Worm (Caenorhabditis elegans) whole organism, L3 larva: Measurements from ENCODE around the gene txt-3.

Experiments
- R02D3.7 ChIP-seq: fragments of 150-350 bp; optimal IDR thresholded peaks from 2 replicates; lab custom pipeline; 2014; ENCODE audit warnings: missing biosample characterization, missing genetic modification characterization
- ZK546.5 ChIP-seq: sonication (generic microtip); optimal IDR thresholded peaks from 2 replicates; lab custom pipeline; 2017; ENCODE audit warnings: missing biosample characterization, missing genetic modification characterization
- aly-2 ChIP-seq: fragments of 150-350 bp; optimal IDR thresholded peaks from 2 replicates; lab custom pipeline; 2014; ENCODE audit warnings: missing biosample characterization, missing genetic modification characterization
- ama-1 ChIP-seq: fragments of 150-350 bp; optimal IDR thresholded peaks from 2 replicates; lab custom pipeline; 2018
- ceh-16 ChIP-seq: sonication (generic microtip); optimal IDR thresholded peaks from 2 replicates; lab custom pipeline; 2017; ENCODE audit warnings: missing biosample characterization, missing genetic modification characterization
- ceh-82 ChIP-seq: fragments of 150-350 bp; optimal IDR thresholded peaks from 2 replicates; lab custom pipeline; 2014; ENCODE audit warnings: missing biosample characterization, missing genetic modification characterization
- daf-12 ChIP-seq: fragments of 150-350 bp; optimal IDR thresholded peaks from 2 replicates; lab custom pipeline; 2014; ENCODE audit warnings: missing biosample characterization, missing genetic modification reagents, missing genetic modification characterization
- egl-27 ChIP-seq: sonication (generic microtip); optimal IDR thresholded peaks from 4 replicates; lab custom pipeline; 2017; ENCODE audit warnings: missing biosample characterization, missing genetic modification reagents, missing genetic modification characterization
- elt-1 ChIP-seq: fragments of 150-350 bp; optimal IDR thresholded peaks from 2 replicates; lab custom pipeline; 2014; ENCODE audit warnings: missing biosample characterization, missing genetic modification characterization
- elt-3 ChIP-seq, 3 experiments: fragments of 150-350 bp in 1 of 3; sonication (generic microtip) in 2 of 3; optimal IDR thresholded peaks; 2 replicates in 2 of 3; 4 replicates in 1 of 3; lab custom pipeline; 2014 to 2017; ENCODE audit warnings: missing biosample characterization in 3 of 3, missing genetic modification characterization in 3 of 3
- eor-1 ChIP-seq, 2 experiments: fragments of 150-350 bp; optimal IDR thresholded peaks; 2 replicates each; lab custom pipeline; 2014 to 2018; ENCODE audit warnings: missing biosample characterization in 2 of 2, missing genetic modification characterization in 2 of 2
- fkh-10 ChIP-seq: sonication (generic microtip); optimal IDR thresholded peaks from 2 replicates; lab custom pipeline; 2017; ENCODE audit warnings: missing biosample characterization, missing genetic modification reagents, missing genetic modification characterization
- fos-1 ChIP-seq: fragments of 150-350 bp; optimal IDR thresholded peaks from 2 replicates; lab custom pipeline; 2014; ENCODE audit warnings: missing biosample characterization, missing genetic modification characterization
- lin-15B ChIP-seq: fragments of 150-350 bp; optimal IDR thresholded peaks from 2 replicates; lab custom pipeline; 2014; ENCODE audit warnings: missing biosample characterization, missing genetic modification characterization
- lsy-12 ChIP-seq: sonication (generic microtip); optimal IDR thresholded peaks from 2 replicates; lab custom pipeline; 2016; ENCODE audit warnings: mild to moderate bottlenecking, missing genetic modification characterization, missing compliant biosample characterization
- mdl-1 ChIP-seq: fragments of 150-350 bp; optimal IDR thresholded peaks from 2 replicates; lab custom pipeline; 2014; ENCODE audit warnings: missing biosample characterization, missing genetic modification characterization
- mml-1 ChIP-seq: fragments of 150-350 bp; sonication (generic microtip); optimal IDR thresholded peaks from 3 replicates; lab custom pipeline; 2014; ENCODE audit warnings: missing biosample characterization, missing genetic modification characterization
- nfya-1 ChIP-seq: sonication (generic microtip); optimal IDR thresholded peaks from 2 replicates; lab custom pipeline; 2017; ENCODE audit warnings: missing genetic modification characterization, mild to moderate bottlenecking, missing compliant biosample characterization, antibody characterized with exemption, moderate library complexity; ENCODE audit not compliant: insufficient read depth
- nhr-11 ChIP-seq: fragments of 150-350 bp; optimal IDR thresholded peaks from 2 replicates; lab custom pipeline; 2014; ENCODE audit warnings: missing biosample characterization, missing genetic modification characterization
- nhr-12 ChIP-seq: fragments of 150-350 bp; optimal IDR thresholded peaks from 2 replicates; lab custom pipeline; 2014; ENCODE audit warnings: missing biosample characterization, missing genetic modification characterization
- nhr-23 ChIP-seq: fragments of 150-350 bp; optimal IDR thresholded peaks from 2 replicates; lab custom pipeline; 2014; ENCODE audit warnings: missing biosample characterization, missing genetic modification reagents, missing genetic modification characterization
- nhr-237 ChIP-seq: fragments of 150-350 bp; optimal IDR thresholded peaks from 2 replicates; lab custom pipeline; 2014; ENCODE audit warnings: missing biosample characterization, missing genetic modification characterization
- nhr-25 ChIP-seq: sonication (generic microtip); optimal IDR thresholded peaks from 2 replicates; lab custom pipeline; 2017; ENCODE audit warnings: missing biosample characterization, missing genetic modification characterization
- nhr-28 ChIP-seq: fragments of 150-350 bp; optimal IDR thresholded peaks from 2 replicates; lab custom pipeline; 2014; ENCODE audit warnings: missing biosample characterization, missing genetic modification characterization
- nhr-43 ChIP-seq: sonication (generic microtip); optimal IDR thresholded peaks from 2 replicates; lab custom pipeline; 2016; ENCODE audit warnings: mild to moderate bottlenecking, missing genetic modification characterization, missing compliant biosample characterization; ENCODE audit not compliant: poor library complexity, severe bottlenecking
- nhr-77 ChIP-seq: fragments of 150-350 bp; optimal IDR thresholded peaks from 2 replicates; lab custom pipeline; 2014; ENCODE audit warnings: missing biosample characterization, missing genetic modification characterization
- pha-4 ChIP-seq: fragments of 150-350 bp; optimal IDR thresholded peaks from 2 replicates; lab custom pipeline; 2014; ENCODE audit warnings: missing biosample characterization, missing genetic modification reagents, missing genetic modification characterization
- pqm-1 ChIP-seq: fragments of 150-350 bp; optimal IDR thresholded peaks from 2 replicates; lab custom pipeline; 2017; ENCODE audit warnings: missing biosample characterization, missing genetic modification characterization, inconsistent platforms
- skn-1 ChIP-seq: fragments of 150-350 bp; optimal IDR thresholded peaks from 2 replicates; lab custom pipeline; 2014; ENCODE audit warnings: missing biosample characterization, missing genetic modification characterization
- snpc-4 ChIP-seq: fragments of 150-350 bp; optimal IDR thresholded peaks from 2 replicates; lab custom pipeline; 2014; ENCODE audit warnings: missing biosample characterization, missing genetic modification characterization
- tbx-2 ChIP-seq: sonication (generic microtip); optimal IDR thresholded peaks from 2 replicates; lab custom pipeline; 2016; ENCODE audit warnings: mild to moderate bottlenecking, missing genetic modification characterization, missing compliant biosample characterization
- unc-39 ChIP-seq: sonication (generic microtip); optimal IDR thresholded peaks from 4 replicates; lab custom pipeline; 2017; ENCODE audit warnings: missing biosample characterization, missing genetic modification characterization
- unc-62 ChIP-seq: fragments of 150-350 bp; sonication (generic microtip); optimal IDR thresholded peaks from 4 replicates; lab custom pipeline; 2014; ENCODE audit warnings: missing biosample characterization, missing genetic modification reagents, missing genetic modification characterization
- ztf-11 ChIP-seq: fragments of 150-350 bp; optimal IDR thresholded peaks from 2 replicates; lab custom pipeline; 2014; ENCODE audit warnings: missing biosample characterization, missing genetic modification characterization
- ztf-4 ChIP-seq: fragments of 150-350 bp; optimal IDR thresholded peaks from 2 replicates; lab custom pipeline; 2014; ENCODE audit warnings: missing biosample characterization, missing genetic modification characterization

The txt-3 gene

DNA sequence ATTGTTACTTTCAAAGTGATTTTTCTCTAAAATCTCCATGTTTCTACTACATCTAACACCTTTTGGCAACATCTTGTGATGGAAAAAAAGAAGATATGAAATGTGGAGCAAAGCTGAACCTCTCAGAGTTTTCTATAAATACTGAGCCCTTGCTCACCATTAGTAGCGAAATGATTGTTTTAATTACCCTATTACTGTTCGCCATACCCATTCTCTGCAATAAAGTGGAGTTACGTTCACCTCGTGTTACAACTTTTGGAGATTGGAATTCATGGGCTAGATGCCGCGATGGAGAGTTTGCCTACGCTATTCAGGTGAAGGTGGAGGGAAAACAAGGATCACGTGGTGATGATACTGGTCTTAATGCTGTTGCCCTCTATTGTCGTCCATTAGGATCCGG is at the start of gene txt-3:
Gene txt-3 (plus strand): TSS at position 125 of the 400 bp plus-strand sequence.
- TF ChIP-seq nhr-77 (tag; lab: Kevin White, UChicago) (no peak), unc-39 (tag; lab: Kevin White, UChicago) (no peak), nhr-25 (tag; lab: Kevin White, UChicago) (no peak), nhr-43 (no peak), aly-2 (tag; lab: Kevin White, UChicago) (no peak), fos-1 (tag; lab: Kevin White, UChicago) (no peak), ceh-82 (tag; lab: Kevin White, UChicago) (no peak), mdl-1 (tag; lab: Kevin White, UChicago) (no peak), nhr-237 (tag; lab: Kevin White, UChicago) (no peak), elt-1 (tag; lab: Kevin White, UChicago) (no peak), pqm-1 (tag; lab: Kevin White, UChicago) (no peak), egl-27 (tag; lab: Kevin White, UChicago) (no peak), R02D3.7 (tag; lab: Kevin White, UChicago) (no peak), pha-4 (tag; lab: Kevin White, UChicago) (no peak), lin-15B (tag; lab: Kevin White, UChicago) (no peak), snpc-4 (no peak), eor-1 (tag; optimal IDR thresholded peaks at IDR 0.05; lab: Kevin White, UChicago) (no peak)

DNA sequence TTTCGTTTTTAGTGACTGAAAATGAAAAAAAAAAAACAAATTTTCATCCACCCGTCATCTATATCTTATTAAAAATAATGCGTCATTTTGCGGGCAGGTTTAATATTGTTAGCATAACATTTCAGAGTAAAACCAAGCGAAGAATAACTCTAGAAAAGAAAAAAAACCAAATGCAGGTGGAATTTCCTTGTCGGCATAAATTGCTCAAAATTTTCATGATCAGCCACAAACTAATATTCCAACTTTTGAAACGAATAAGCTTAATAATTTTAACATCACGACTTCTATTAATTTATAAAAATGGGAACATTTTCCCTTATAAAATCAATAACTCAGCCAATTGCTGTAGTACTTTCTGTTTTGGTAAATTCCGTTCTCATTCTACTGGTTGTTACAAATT is 48.1 kb upstream of the txt-3 start, which contains the start of gene str-155:
Gene str-155 (plus strand): TSS at position 301 of the 400 bp plus-strand sequence.
- TF ChIP-seq mml-1 (tag; lab: Kevin White, UChicago): no peak
- TF ChIP-seq unc-39 (tag; lab: Kevin White, UChicago): no peak
- no peak for TF ChIP-seq nhr-77 (tag; lab: Kevin White, UChicago)
- TF ChIP-seq elt-1 (tag; lab: Kevin White, UChicago): no peak
- no peak for TF ChIP-seq nhr-237 (tag; lab: Kevin White, UChicago)
- no peak for TF ChIP-seq nhr-23
- TF ChIP-seq ceh-82 (tag; lab: Kevin White, UChicago): no peak
- TF ChIP-seq nfya-1: no peak
- TF ChIP-seq nhr-12 (tag; lab: Kevin White, UChicago): no peak
- TF ChIP-seq elt-3 (tag; optimal IDR thresholded peaks at IDR 0.05; lab: Kevin White, UChicago): no peak
- TF ChIP-seq nhr-25 (tag; lab: Kevin White, UChicago): no peak
- no peak for TF ChIP-seq unc-62 (GFP tag; lab: Kevin White, UChicago)
- no peak for TF ChIP-seq snpc-4
- TF ChIP-seq ceh-16 (tag; lab: Kevin White, UChicago): no peak
- no peak for TF ChIP-seq ztf-11 (tag; lab: Kevin White, UChicago)
- no peak for TF ChIP-seq egl-27 (tag; lab: Kevin White, UChicago)
- no peak for TF ChIP-seq nhr-28
- TF ChIP-seq pqm-1 (tag; lab: Kevin White, UChicago): no peak
- no peak for TF ChIP-seq ZK546.5 (tag; lab: Kevin White, UChicago)
- no peak for TF ChIP-seq fos-1 (tag; lab: Kevin White, UChicago)

DNA sequence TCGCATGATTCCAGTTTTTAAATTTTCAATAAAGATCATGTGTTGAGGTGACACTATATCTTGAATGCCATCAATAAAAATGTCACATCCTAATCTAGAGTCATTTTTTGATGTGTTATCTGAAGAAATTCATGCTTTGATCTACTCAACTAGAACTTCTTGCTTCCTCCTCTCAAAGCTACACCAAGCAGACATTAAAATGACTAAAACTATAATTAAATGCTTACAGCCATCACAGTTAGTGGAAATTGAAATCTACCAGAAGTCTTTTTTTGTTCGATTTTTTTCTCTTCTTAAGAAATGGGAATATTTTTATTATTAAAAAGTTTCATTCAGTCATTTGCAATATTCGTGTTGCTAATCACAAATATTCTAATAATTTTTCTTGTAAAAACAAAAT is 46.0 kb upstream of the txt-3 start, which contains the start of gene str-158:
Gene str-158 (plus strand): TSS at position 301 of the 400 bp plus-strand sequence.
- TF ChIP-seq daf-12 (tag; lab: Kevin White, UChicago) (no peak), fkh-10 (no peak), nhr-11 (tag; lab: Kevin White, UChicago) (no peak), mml-1 (tag; lab: Kevin White, UChicago) (no peak), skn-1 (tag; lab: Kevin White, UChicago) (no peak), elt-3 (tag; optimal IDR thresholded peaks at IDR 0.05; lab: Kevin White, UChicago) (no peak), eor-1 (tag; optimal IDR thresholded peaks at IDR 0.05; lab: Kevin White, UChicago) (no peak), mdl-1 (tag; lab: Kevin White, UChicago) (no peak), nhr-43 (no peak), nhr-25 (tag; lab: Kevin White, UChicago) (no peak), ztf-4 (tag; lab: Kevin White, UChicago) (no peak), nfya-1 (no peak), lsy-12 (no peak), pqm-1 (tag; lab: Kevin White, UChicago) (no peak), ceh-82 (tag; lab: Kevin White, UChicago) (no peak), ama-1 (no peak)

DNA sequence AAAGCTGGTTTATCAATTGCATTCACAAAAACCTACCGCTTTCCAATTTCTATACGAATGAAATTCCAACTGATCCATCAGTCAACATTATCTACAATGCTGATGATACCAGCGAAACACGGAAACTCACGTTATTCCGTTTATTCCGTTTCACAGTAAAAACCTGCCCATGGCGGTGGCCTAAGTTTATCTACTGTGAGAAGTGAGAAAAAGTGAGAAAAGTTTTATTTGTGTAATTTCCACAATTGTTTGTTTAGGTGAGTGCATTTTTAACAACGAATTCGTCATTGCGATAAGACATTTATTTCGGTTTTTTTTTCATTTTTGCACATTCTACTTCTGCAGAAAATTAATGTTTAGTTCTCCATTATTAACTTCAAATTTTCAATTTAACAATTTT is 33.7 kb upstream of the txt-3 start, which contains the start of gene Y9C9A.8:
Gene Y9C9A.8 (plus strand): TSS at position 301 of the 400 bp plus-strand sequence.
- TF ChIP-seq nhr-77 (tag; lab: Kevin White, UChicago) (no peak), tbx-2 (no peak)
